Worm (Caenorhabditis elegans) whole organism, L1 larva: ENCODE measurements around the gene wht-7.

Experiments used
- C34B4.2 ChIP-seq: sonication (generic microtip); optimal IDR thresholded peaks from 2 replicates; lab custom pipeline; 2017; ENCODE audit warnings: mild to moderate bottlenecking, missing genetic modification characterization, missing compliant biosample characterization
- ama-1 ChIP-seq: fragments of 150-350 bp; optimal IDR thresholded peaks from 2 replicates; lab custom pipeline; 2014
- blmp-1 ChIP-seq: fragments of 150-350 bp; optimal IDR thresholded peaks from 2 replicates; lab custom pipeline; 2014; ENCODE audit warnings: missing biosample characterization, missing genetic modification characterization
- ceh-63 ChIP-seq: fragments of 200-800 bp; sonication (Bioruptor generic); optimal IDR thresholded peaks from 2 replicates; lab custom pipeline; 2018; ENCODE audit warnings: mild to moderate bottlenecking, missing genetic modification characterization, missing compliant biosample characterization
- ceh-8 ChIP-seq: fragments of 200-800 bp; sonication (Bioruptor generic); optimal IDR thresholded peaks from 2 replicates; lab custom pipeline; 2018; ENCODE audit warnings: mild to moderate bottlenecking, missing genetic modification characterization, moderate library complexity, missing compliant biosample characterization
- ceh-90 ChIP-seq: sonication (generic microtip); optimal IDR thresholded peaks from 2 replicates; lab custom pipeline; 2016; ENCODE audit warnings: missing genetic modification characterization, missing compliant biosample characterization
- dpl-1 ChIP-seq, 3 experiments: fragments of 150-350 bp in 2 of 3; sonication (generic microtip) in 1 of 3; optimal IDR thresholded peaks; 2 replicates each; lab custom pipeline; 2014 to 2017; ENCODE audit warnings: missing biosample characterization in 3 of 3, missing genetic modification characterization in 3 of 3, missing genetic modification reagents in 3 of 3
- efl-1 ChIP-seq, 4 experiments: fragments of 150-350 bp; optimal IDR thresholded peaks in 3 of 4; peaks in 1 of 4; 1 replicate in 1 of 4; 2 replicates in 3 of 4; lab custom pipeline; 2014; ENCODE audit warnings: missing biosample characterization in 2 of 4, missing genetic modification characterization in 2 of 4, missing genetic modification reagents in 2 of 4
- egl-13 ChIP-seq: sonication (generic microtip); optimal IDR thresholded peaks from 2 replicates; lab custom pipeline; 2016; ENCODE audit warnings: missing genotype, missing genetic modification reagents, missing genetic modification characterization, missing compliant biosample characterization
- egl-27 ChIP-seq, 2 experiments: fragments of 150-350 bp in 1 of 2; sonication (generic microtip); optimal IDR thresholded peaks; 3 replicates each; lab custom pipeline; 2017 to 2018; ENCODE audit warnings: missing biosample characterization in 2 of 2, missing genetic modification characterization in 2 of 2, missing genetic modification reagents in 2 of 2
- elt-2 ChIP-seq: sonication (generic microtip); optimal IDR thresholded peaks from 2 replicates; lab custom pipeline; 2016; ENCODE audit warnings: missing genetic modification characterization, mild to moderate bottlenecking, inconsistent platforms, missing compliant biosample characterization, missing genetic modification reagents
- elt-3 ChIP-seq, 6 experiments: fragments of 150-350 bp in 1 of 6; sonication (generic microtip); optimal IDR thresholded peaks; 2 replicates each; lab custom pipeline; 2017 to 2018; ENCODE audit warnings: missing biosample characterization in 6 of 6, missing genetic modification characterization in 6 of 6, inconsistent platforms in 1 of 6
- fkh-10 ChIP-seq: sonication (generic microtip); optimal IDR thresholded peaks from 2 replicates; lab custom pipeline; 2017; ENCODE audit warnings: missing biosample characterization, missing genetic modification reagents, missing genetic modification characterization
- fkh-4 ChIP-seq: sonication (generic microtip); optimal IDR thresholded peaks from 2 replicates; lab custom pipeline; 2016; ENCODE audit warnings: missing compliant biosample characterization, missing genetic modification characterization, borderline replicate concordance
- fkh-8 ChIP-seq: sonication (generic microtip); optimal IDR thresholded peaks from 2 replicates; lab custom pipeline; 2016; ENCODE audit warnings: mild to moderate bottlenecking, missing genetic modification characterization, missing compliant biosample characterization
- fos-1 ChIP-seq: fragments of 150-350 bp; optimal IDR thresholded peaks from 2 replicates; lab custom pipeline; 2014; ENCODE audit warnings: missing biosample characterization, missing genetic modification characterization
- grh-1 ChIP-seq: fragments of 200-800 bp; sonication (Bioruptor generic); IDR thresholded peaks from 2 replicates; pipeline ENCODE4 v1.3.6; 2022; ENCODE audit warnings: missing genetic modification reagents, missing genetic modification characterization, missing compliant biosample characterization
- hlh-4 ChIP-seq: sonication (generic microtip); optimal IDR thresholded peaks from 2 replicates; lab custom pipeline; 2016; ENCODE audit warnings: mild to moderate bottlenecking, missing genetic modification characterization, missing compliant biosample characterization
- irx-1 ChIP-seq: sonication (generic microtip); optimal IDR thresholded peaks from 2 replicates; lab custom pipeline; 2016; ENCODE audit warnings: missing genetic modification characterization, missing compliant biosample characterization
- jun-1 ChIP-seq: fragments of 150-350 bp; optimal IDR thresholded peaks from 2 replicates; lab custom pipeline; 2014; ENCODE audit warnings: missing biosample characterization, missing genetic modification reagents, missing genetic modification characterization
- lin-13 ChIP-seq: fragments of 150-350 bp; optimal IDR thresholded peaks from 2 replicates; lab custom pipeline; 2014; ENCODE audit warnings: missing biosample characterization, missing genetic modification reagents, missing genetic modification characterization
- lin-35 ChIP-seq, 2 experiments: fragments of 150-350 bp; optimal IDR thresholded peaks; 2 replicates each; lab custom pipeline; 2014; ENCODE audit warnings: missing biosample characterization in 2 of 2, missing genetic modification characterization in 2 of 2, missing genetic modification reagents in 2 of 2
- lin-39 ChIP-seq: fragments of 150-350 bp; optimal IDR thresholded peaks from 2 replicates; lab custom pipeline; 2014; ENCODE audit warnings: missing biosample characterization, missing genetic modification reagents, missing genetic modification characterization
- lir-3 ChIP-seq: sonication (generic microtip); optimal IDR thresholded peaks from 2 replicates; lab custom pipeline; 2016; ENCODE audit warnings: mild to moderate bottlenecking, missing genetic modification characterization, moderate library complexity, missing compliant biosample characterization; ENCODE audit not compliant: poor library complexity
- lsy-2 ChIP-seq, 2 experiments: fragments of 150-350 bp; optimal IDR thresholded peaks; 2 replicates each; lab custom pipeline; 2014; ENCODE audit warnings: missing biosample characterization in 2 of 2, missing genetic modification characterization in 2 of 2
- mep-1 ChIP-seq: fragments of 150-350 bp; optimal IDR thresholded peaks from 2 replicates; lab custom pipeline; 2014; ENCODE audit warnings: missing biosample characterization, missing genetic modification characterization
- nhr-11 ChIP-seq: fragments of 150-350 bp; optimal IDR thresholded peaks from 2 replicates; lab custom pipeline; 2014; ENCODE audit warnings: missing biosample characterization, missing genetic modification characterization
- nhr-12 ChIP-seq: sonication (generic microtip); optimal IDR thresholded peaks from 2 replicates; lab custom pipeline; 2017; ENCODE audit warnings: missing biosample characterization, missing genetic modification characterization
- nhr-19 ChIP-seq: fragments of 200-800 bp; sonication (Bioruptor generic); conservative IDR thresholded peaks from 2 replicates; pipeline ENCODE4 v1.3.6; 2022; ENCODE audit warnings: missing genetic modification characterization, missing compliant biosample characterization
- nhr-47 ChIP-seq: sonication (generic microtip); optimal IDR thresholded peaks from 2 replicates; lab custom pipeline; 2016; ENCODE audit warnings: mild to moderate bottlenecking, missing genetic modification characterization, moderate library complexity, missing compliant biosample characterization
- nhr-71 ChIP-seq: sonication (generic microtip); optimal IDR thresholded peaks from 2 replicates; lab custom pipeline; 2016; ENCODE audit warnings: mild to moderate bottlenecking, missing genetic modification characterization, moderate library complexity, missing compliant biosample characterization
- nhr-76 ChIP-seq: sonication (generic microtip); optimal IDR thresholded peaks from 2 replicates; lab custom pipeline; 2017; ENCODE audit warnings: missing biosample characterization, missing genetic modification characterization
- nhr-77 ChIP-seq: fragments of 150-350 bp; optimal IDR thresholded peaks from 2 replicates; lab custom pipeline; 2014; ENCODE audit warnings: missing biosample characterization, missing genetic modification characterization
- nhr-85 ChIP-seq: sonication (generic microtip); peaks from one replicate; lab custom pipeline; 2016; ENCODE audit warnings: missing genetic modification characterization, inconsistent platforms, missing compliant biosample characterization
- nhr-90 ChIP-seq: sonication (generic microtip); optimal IDR thresholded peaks from 2 replicates; lab custom pipeline; 2016; ENCODE audit warnings: mild to moderate bottlenecking, missing genetic modification characterization, missing compliant biosample characterization; ENCODE audit not compliant: poor library complexity
- pqm-1 ChIP-seq: sonication (generic microtip); optimal IDR thresholded peaks from 3 replicates; lab custom pipeline; 2017; ENCODE audit warnings: missing biosample characterization, missing genetic modification characterization
- rnt-1 ChIP-seq: sonication (generic microtip); optimal IDR thresholded peaks from 2 replicates; lab custom pipeline; 2016; ENCODE audit warnings: mild to moderate bottlenecking, missing genetic modification characterization, moderate library complexity, missing compliant biosample characterization
- skn-1 ChIP-seq: fragments of 150-350 bp; optimal IDR thresholded peaks from 2 replicates; lab custom pipeline; 2014; ENCODE audit warnings: missing biosample characterization, missing genetic modification characterization
- snu-23 ChIP-seq: sonication (generic microtip); optimal IDR thresholded peaks from 2 replicates; lab custom pipeline; 2016; ENCODE audit warnings: missing genetic modification characterization, missing compliant biosample characterization
- sox-4 ChIP-seq: sonication (generic microtip); optimal IDR thresholded peaks from 2 replicates; lab custom pipeline; 2016; ENCODE audit warnings: missing genetic modification characterization, missing compliant biosample characterization
- sptf-1 ChIP-seq: fragments of 150-350 bp; optimal IDR thresholded peaks from 2 replicates; lab custom pipeline; 2014; ENCODE audit warnings: missing biosample characterization, missing genetic modification characterization
- sup-37 ChIP-seq: fragments of 200-800 bp; sonication (Bioruptor generic); optimal IDR thresholded peaks from 2 replicates; lab custom pipeline; 2018; ENCODE audit warnings: mild to moderate bottlenecking, missing genetic modification characterization, missing compliant biosample characterization
- swsn-7 ChIP-seq: sonication (generic microtip); optimal IDR thresholded peaks from 2 replicates; lab custom pipeline; 2016; ENCODE audit warnings: missing genetic modification characterization, missing compliant biosample characterization
- unc-86 ChIP-seq: sonication (generic microtip); optimal IDR thresholded peaks from 2 replicates; lab custom pipeline; 2016; ENCODE audit warnings: missing genetic modification characterization, missing compliant biosample characterization
- vab-15 ChIP-seq: sonication (generic microtip); optimal IDR thresholded peaks from 2 replicates; lab custom pipeline; 2017; ENCODE audit warnings: missing genotype, mild to moderate bottlenecking, missing genetic modification characterization, missing compliant biosample characterization
- xbp-1 ChIP-seq: sonication (generic microtip); optimal IDR thresholded peaks from 2 replicates; lab custom pipeline; 2016; ENCODE audit warnings: missing genetic modification characterization, missing compliant biosample characterization
- zag-1 ChIP-seq: fragments of 150-350 bp; optimal IDR thresholded peaks from 2 replicates; lab custom pipeline; 2014; ENCODE audit warnings: missing biosample characterization, missing genetic modification characterization

Gene wht-7

ce11 chrIII:6149467-6150072 lies at the start of gene wht-7, which contains the start of gene Y42G9A.1:
TSS of gene wht-7 (minus strand) at chrIII:6149597.
TSS of gene Y42G9A.1 (plus strand) at chrIII:6149961.
- TF ChIP-seq elt-2 (tag; lab: Kevin White, UChicago): peak; percentile 49
- no peak for TF ChIP-seq xbp-1
- peak in 1 of 2 experiments; percentile 18 for TF ChIP-seq efl-1 (optimal IDR thresholded peaks at IDR 0.05; lab: Kevin White, UChicago)
- TF ChIP-seq efl-1 (GFP tag; optimal IDR thresholded peaks at IDR 0.05 in 1 of 2; lab: Kevin White, UChicago): peak in 1 of 2 experiments; percentile 45
- no peak for TF ChIP-seq fkh-8 (tag; lab: Kevin White, UChicago)
- TF ChIP-seq jun-1 (tag; lab: Kevin White, UChicago): peak; percentile 19
- peak in 1 of 2 experiments; percentile 26 for TF ChIP-seq lin-35 (GFP tag; optimal IDR thresholded peaks at IDR 0.05; lab: Kevin White, UChicago)

- TF ChIP-seq nhr-47 (tag; lab: Kevin White, UChicago) (peak; percentile 80), nhr-71 (tag; lab: Kevin White, UChicago) (peak; percentile 84), ama-1 (lab: Kevin White, UChicago) (peak; percentile 14), rnt-1 (tag; lab: Kevin White, UChicago) (peak; percentile 89), fkh-4 (tag; lab: Kevin White, UChicago) (peak; percentile 25), lin-13 (GFP tag; lab: Kevin White, UChicago) (peak; percentile 66), nhr-76 (tag; lab: Kevin White, UChicago) (no peak), snu-23 (GFP tag; lab: Kevin White, UChicago) (peak; percentile 78), dpl-1 (GFP tag; optimal IDR thresholded peaks at IDR 0.05; lab: Kevin White, UChicago) (peak; percentile 53 to 79 (median 77)), vab-15 (tag; lab: Kevin White, UChicago) (no peak), grh-1 (GFP tag; lab: Robert Waterston, UW) (peak; percentile 8; the same call in 1 of the 2 replicates), lin-39 (peak; percentile 13), nhr-11 (tag; lab: Kevin White, UChicago) (no peak), lin-35 (GFP tag; optimal IDR thresholded peaks at IDR 0.05; lab: Kevin White, UChicago) (peak; percentile 71 to 82), elt-3 (tag; optimal IDR thresholded peaks at IDR 0.05; lab: Kevin White, UChicago) (peak in 2 of 6 experiments; percentile 38 to 48), ceh-63 (GFP tag; lab: Kevin White, UChicago) (no peak), sox-4 (tag; lab: Kevin White, UChicago) (no peak), fkh-8 (tag; lab: Kevin White, UChicago) (peak; percentile 44), nhr-90 (tag; lab: Kevin White, UChicago) (peak; percentile 62), nhr-19 (peak; percentile 72), blmp-1 (tag; lab: Kevin White, UChicago) (peak; percentile 52), skn-1 (peak; percentile 98), nhr-12 (tag; lab: Kevin White, UChicago) (no peak), nhr-85 (tag; lab: Kevin White, UChicago) (peak; percentile 81), egl-27 (tag; optimal IDR thresholded peaks at IDR 0.05; lab: Kevin White, UChicago) (no peak), lir-3 (tag; lab: Kevin White, UChicago) (peak; percentile 1), nhr-77 (tag; lab: Kevin White, UChicago) (peak; percentile 47), swsn-7 (tag; lab: Kevin White, UChicago) (peak; percentile 74), xbp-1 (peak; percentile 67), sup-37 (GFP tag; lab: Kevin White, UChicago) (peak; percentile 1), sptf-1 (no peak), mep-1 (tag; lab: Kevin White, UChicago) (peak; percentile 90), ceh-8 (GFP tag; lab: Kevin White, UChicago) (no peak), egl-13 (tag; lab: Kevin White, UChicago) (peak; percentile 9), fos-1 (peak; percentile 32), irx-1 (peak; percentile 49), pqm-1 (no peak), zag-1 (tag; lab: Kevin White, UChicago) (no peak), lsy-2 (tag; optimal IDR thresholded peaks at IDR 0.05; lab: Kevin White, UChicago) (peak; percentile 83 to 86), hlh-4 (tag; lab: Kevin White, UChicago) (no peak), fkh-10 (GFP tag; lab: Kevin White, UChicago) (peak; percentile 20), unc-86 (tag; lab: Kevin White, UChicago) (peak; percentile 61), C34B4.2 (tag; lab: Kevin White, UChicago) (no peak), ceh-90 (tag; lab: Kevin White, UChicago) (no peak)
These were observed 49.2 kb upstream of the wht-7 start, which contains the start of the genes C23G10.7 and rpn-2 for ce11 chrIII:6198378-6199234. TSS of gene C23G10.7 (minus strand) at chrIII:6198414. TSS of gene rpn-2 (plus strand) at chrIII:6199184.
